Worm (Caenorhabditis elegans) whole organism, mixed stage, embryonic: Measurements from ENCODE around the gene D1025.10.

Source experiments
- blmp-1 ChIP-seq: fragments of 150-350 bp; optimal IDR thresholded peaks from 2 replicates; lab custom pipeline; 2014; ENCODE audit warnings: missing biosample characterization, missing genetic modification characterization
- lsy-2 ChIP-seq: fragments of 150-350 bp; optimal IDR thresholded peaks from 2 replicates; lab custom pipeline; 2014; ENCODE audit warnings: missing biosample characterization, missing genetic modification characterization
- nhr-12 ChIP-seq: fragments of 150-350 bp; optimal IDR thresholded peaks from 2 replicates; lab custom pipeline; 2014; ENCODE audit warnings: missing biosample characterization, missing genetic modification characterization
- nhr-28 ChIP-seq: fragments of 150-350 bp; optimal IDR thresholded peaks from 2 replicates; lab custom pipeline; 2014; ENCODE audit warnings: missing biosample characterization, missing genetic modification characterization
- pha-4 ChIP-seq: fragments of 150-350 bp; optimal IDR thresholded peaks from 2 replicates; lab custom pipeline; 2018; ENCODE audit warnings: missing biosample characterization, missing genetic modification reagents, missing genetic modification characterization
- snpc-4 ChIP-seq: fragments of 150-350 bp; optimal IDR thresholded peaks from 2 replicates; lab custom pipeline; 2014; ENCODE audit warnings: missing biosample characterization, missing genetic modification characterization

ce11 chrX:14543224-14543623, 26.6 kb downstream of the D1025.10 start, which contains the start of gene T24C2.3:
- no peak for TF ChIP-seq nhr-12 (tag; lab: Kevin White, UChicago)
- TF ChIP-seq lsy-2 (tag; lab: Kevin White, UChicago), result no peak
- no peak for TF ChIP-seq snpc-4 (tag; lab: Kevin White, UChicago)
- TF ChIP-seq blmp-1, result no peak
- TF ChIP-seq pha-4 (tag; lab: Kevin White, UChicago), result no peak
- TF ChIP-seq nhr-28 (tag; lab: Kevin White, UChicago), result no peak
